Worm (Caenorhabditis elegans) whole organism, mixed stage, embryonic: ENCODE measurements around the gene F16B3.2.

Experiments used
- drap-1 ChIP-seq: fragments of 200-800 bp; sonication (Bioruptor generic); optimal IDR thresholded peaks from 3 replicates; lab custom pipeline; 2018; ENCODE audit warnings: mild to moderate bottlenecking, missing genetic modification characterization, missing compliant biosample characterization
- flh-1 ChIP-seq: fragments of 200-800 bp; sonication (Bioruptor generic); optimal IDR thresholded peaks from 2 replicates; lab custom pipeline; 2018; ENCODE audit warnings: mild to moderate bottlenecking, missing genetic modification characterization, moderate library complexity, missing compliant biosample characterization
- mep-1 ChIP-seq: fragments of 150-350 bp; optimal IDR thresholded peaks from 2 replicates; lab custom pipeline; 2017; ENCODE audit warnings: missing biosample characterization, missing genetic modification reagents, missing genetic modification characterization, inconsistent platforms
- mls-2 ChIP-seq: sonication (generic microtip); optimal IDR thresholded peaks from 2 replicates; lab custom pipeline; 2016; ENCODE audit warnings: mild to moderate bottlenecking, missing genetic modification characterization, moderate library complexity, missing compliant biosample characterization
- nhr-237 ChIP-seq: fragments of 150-350 bp; optimal IDR thresholded peaks from 2 replicates; lab custom pipeline; 2014; ENCODE audit warnings: missing biosample characterization, missing genetic modification characterization
- nhr-28 ChIP-seq: fragments of 150-350 bp; optimal IDR thresholded peaks from 2 replicates; lab custom pipeline; 2014; ENCODE audit warnings: missing biosample characterization, missing genetic modification characterization
- unc-62 ChIP-seq: fragments of 150-350 bp; optimal IDR thresholded peaks from 2 replicates; lab custom pipeline; 2014; ENCODE audit warnings: missing biosample characterization, missing genetic modification reagents, missing genetic modification characterization
- ztf-11 ChIP-seq: fragments of 150-350 bp; optimal IDR thresholded peaks from 2 replicates; lab custom pipeline; 2014; ENCODE audit warnings: missing biosample characterization, missing genetic modification characterization

DNA sequence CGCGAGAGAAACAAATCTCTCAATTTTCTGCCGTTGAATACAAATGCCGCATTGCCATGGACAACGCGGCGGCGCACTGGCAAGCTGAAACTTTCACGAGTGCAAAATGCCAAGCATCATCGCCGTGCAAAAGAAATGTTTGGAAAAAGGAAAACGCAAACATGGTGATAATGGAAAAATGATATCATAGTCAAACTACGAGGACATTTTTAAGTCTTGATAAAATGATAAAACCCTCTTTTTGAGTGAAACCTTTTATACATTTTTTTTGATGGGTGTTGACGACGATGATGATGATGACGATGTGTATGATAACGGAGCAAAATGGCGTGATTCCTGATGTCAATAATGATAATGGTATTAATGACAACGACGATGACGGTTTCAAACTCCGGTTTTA lies 27.6 kb upstream of the F16B3.2 start:
- TF ChIP-seq unc-62 (GFP tag; lab: Kevin White, UChicago) = no peak
- TF ChIP-seq ztf-11 (tag; lab: Kevin White, UChicago) = no peak
- TF ChIP-seq flh-1 (GFP tag; lab: Kevin White, UChicago) = no peak
- no peak for TF ChIP-seq mep-1 (tag; lab: Kevin White, UChicago)
- TF ChIP-seq nhr-237 (tag; lab: Kevin White, UChicago) = no peak
- no peak for TF ChIP-seq mls-2
- no peak for TF ChIP-seq nhr-28 (tag; lab: Kevin White, UChicago)
- TF ChIP-seq drap-1 = no peak
